Worm (Caenorhabditis elegans) whole organism, L2 larva: Measurements from ENCODE around the gene R05H10.1.
"Not testable (repeated sequence)": the region's sequence is repeated elsewhere in the genome, so short reads cannot be mapped to it uniquely, and the experiment has no call there.

ENCODE experiments used
- ama-1 ChIP-seq: fragments of 150-350 bp; optimal IDR thresholded peaks from 2 replicates; lab custom pipeline; 2018; ENCODE audit warnings: inconsistent platforms
- ceh-82 ChIP-seq: fragments of 150-350 bp; optimal IDR thresholded peaks from 2 replicates; lab custom pipeline; 2014; ENCODE audit warnings: missing biosample characterization, missing genetic modification characterization
- elt-1 ChIP-seq: fragments of 150-350 bp; optimal IDR thresholded peaks from 2 replicates; lab custom pipeline; 2014; ENCODE audit warnings: missing biosample characterization, missing genetic modification characterization
- elt-3 ChIP-seq: sonication (generic microtip); optimal IDR thresholded peaks from 2 replicates; lab custom pipeline; 2017; ENCODE audit warnings: missing biosample characterization, missing genetic modification characterization
- lin-13 ChIP-seq: fragments of 150-350 bp; optimal IDR thresholded peaks from 2 replicates; lab custom pipeline; 2014; ENCODE audit warnings: missing biosample characterization, missing genetic modification reagents, missing genetic modification characterization
- lin-39 ChIP-seq: fragments of 150-350 bp; optimal IDR thresholded peaks from 2 replicates; lab custom pipeline; 2014; ENCODE audit warnings: missing biosample characterization, missing genetic modification reagents, missing genetic modification characterization
- nhr-10 ChIP-seq: sonication (generic microtip); optimal IDR thresholded peaks from 2 replicates; lab custom pipeline; 2017; ENCODE audit warnings: missing biosample characterization, missing genetic modification characterization
- nhr-237 ChIP-seq: fragments of 150-350 bp; optimal IDR thresholded peaks from 2 replicates; lab custom pipeline; 2014; ENCODE audit warnings: missing biosample characterization, missing genetic modification characterization
- snpc-4 ChIP-seq: fragments of 150-350 bp; optimal IDR thresholded peaks from 2 replicates; lab custom pipeline; 2014; ENCODE audit warnings: missing biosample characterization, missing genetic modification characterization
- ztf-4 ChIP-seq: fragments of 150-350 bp; optimal IDR thresholded peaks from 2 replicates; lab custom pipeline; 2014; ENCODE audit warnings: missing biosample characterization, missing genetic modification characterization

DNA sequence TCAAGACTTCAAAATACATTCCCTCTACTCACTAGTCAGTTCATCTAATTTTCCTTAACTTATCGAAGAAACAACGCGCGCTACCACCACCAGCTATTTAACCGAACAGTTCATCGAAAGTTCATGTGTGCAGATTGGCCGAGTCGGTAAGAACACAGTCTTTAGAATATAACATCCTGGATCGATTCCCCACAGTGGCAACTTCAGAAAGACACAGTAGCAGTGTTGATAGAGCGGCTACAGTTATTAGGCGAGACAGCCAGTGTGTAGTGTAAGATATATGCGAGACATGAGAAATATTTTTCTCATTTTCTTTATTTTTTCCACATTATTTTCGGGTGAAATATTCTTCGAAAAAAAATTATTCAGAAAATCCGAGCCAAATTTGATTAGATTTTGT lies 49.1 kb upstream of the R05H10.1 start:
- not testable (repeated sequence) for TF ChIP-seq nhr-237; ztf-4 (tag; lab: Kevin White, UChicago); lin-39 (tag; lab: Kevin White, UChicago); lin-13 (GFP tag; lab: Kevin White, UChicago); ama-1 (lab: Kevin White, UChicago); snpc-4; nhr-10 (tag; lab: Kevin White, UChicago); elt-3 (tag; lab: Kevin White, UChicago); elt-1 (tag; lab: Kevin White, UChicago); ceh-82 (tag; lab: Kevin White, UChicago)
